Fruit fly (Drosophila melanogaster): Measurements from ENCODE around the gene pum.

Gene pum

dm6 chr3R:9031797-9032418 is 205.6 kb downstream of the pum start (continued):
- peak; percentile 86 for TF ChIP-seq CG43689 (GFP tag; IDR thresholded peaks at IDR 0.05)
- TF ChIP-seq CG17361 (GFP tag; IDR thresholded peaks at IDR 0.05), result peak; percentile 88
- peak; percentile 83 for TF ChIP-seq zfh2 (GFP tag; optimal IDR thresholded peaks at IDR 0.05)
- TF ChIP-seq insv (GFP tag; optimal IDR thresholded peaks at IDR 0.05), result peak in 1 of 2 experiments; percentile 3
- peak; percentile 89 for TF ChIP-seq CG12391 (tag; optimal IDR thresholded peaks at IDR 0.05)
- peak; percentile 85 for TF ChIP-seq gcm2 (GFP tag; optimal IDR thresholded peaks at IDR 0.05)
- TF ChIP-seq CG32767 (GFP tag; IDR thresholded peaks at IDR 0.05), result peak; percentile 90
- peak; percentile 74 for TF ChIP-seq btn (GFP tag; optimal IDR thresholded peaks at IDR 0.05)
- TF ChIP-seq abd-A (tag; optimal IDR thresholded peaks at IDR 0.05), result no peak
- TF ChIP-seq CG8478 (optimal IDR thresholded peaks at IDR 0.05), result no peak
- peak; percentile 63 for TF ChIP-seq CG13624 (GFP tag; optimal IDR thresholded peaks at IDR 0.05)
- peak; percentile 44 for TF ChIP-seq en (GFP tag; optimal IDR thresholded peaks at IDR 0.05)
- peak; percentile 49 for TF ChIP-seq CG1792 (GFP tag; optimal IDR thresholded peaks at IDR 0.05)
- peak; percentile 52 for TF ChIP-seq Jarid2 (GFP tag; optimal IDR thresholded peaks at IDR 0.05)
- peak; percentile 83 for TF ChIP-seq tup (GFP tag; optimal IDR thresholded peaks at IDR 0.05)
- TF ChIP-seq CrebB (tag; optimal IDR thresholded peaks at IDR 0.05), result peak; percentile 74
- peak; percentile 46 for TF ChIP-seq Lhr (GFP tag; optimal IDR thresholded peaks at IDR 0.05)
- peak; percentile 61 for TF ChIP-seq schlank (tag; optimal IDR thresholded peaks at IDR 0.05)
- TF ChIP-seq HmgD (GFP tag; optimal IDR thresholded peaks at IDR 0.05), result peak; percentile 72
- peak; percentile 77 for TF ChIP-seq kay (GFP tag; optimal IDR thresholded peaks at IDR 0.05)
- TF ChIP-seq CG11696 (GFP tag; IDR thresholded peaks at IDR 0.05), result peak; percentile 98
- no peak for TF ChIP-seq Sin3A (optimal IDR thresholded peaks at IDR 0.05)
- peak; percentile 69; the same call in 2 of the 3 replicates for TF ChIP-seq CG11560 (tag; IDR thresholded peaks at IDR 0.05)
- TF ChIP-seq gcm (GFP tag; optimal IDR thresholded peaks at IDR 0.05), result peak; percentile 68
- TF ChIP-seq eyg (GFP tag; optimal IDR thresholded peaks at IDR 0.05), result peak; percentile 74
- peak; percentile 98 for TF ChIP-seq tgo (GFP tag; IDR thresholded peaks at IDR 0.05)
- peak; percentile 81 for TF ChIP-seq gsb (GFP tag; IDR thresholded peaks at IDR 0.05)
- peak; percentile 30 for TF ChIP-seq Nf-YC (tag; optimal IDR thresholded peaks at IDR 0.05)
- TF ChIP-seq CG2129 (GFP tag; IDR thresholded peaks at IDR 0.05; ENCODE audit: partially characterized antibody), result no peak
- TF ChIP-seq Sox100B (GFP tag; optimal IDR thresholded peaks at IDR 0.05), result peak; percentile 87
- no peak for TF ChIP-seq trh (GFP tag; optimal IDR thresholded peaks at IDR 0.05)
- no peak for TF ChIP-seq CG42726 (GFP tag; IDR thresholded peaks at IDR 0.05; ENCODE audit: partially characterized antibody)
- peak; percentile 68 for TF ChIP-seq CG13123 (GFP tag; optimal IDR thresholded peaks at IDR 0.05)
- no peak for TF ChIP-seq CG7745 (tag; optimal IDR thresholded peaks at IDR 0.05)
- peak in 1 of 2 experiments; percentile 68 for TF ChIP-seq Eip74EF (GFP tag; optimal IDR thresholded peaks at IDR 0.05)
- peak; percentile 86 for TF ChIP-seq CG12219 (GFP tag; optimal IDR thresholded peaks at IDR 0.05)
- peak; percentile 42 for TF ChIP-seq CG10565 (GFP tag; optimal IDR thresholded peaks at IDR 0.05)
- peak; percentile 85 for TF ChIP-seq salm (tag; optimal IDR thresholded peaks at IDR 0.05)
- peak; percentile 95 for TF ChIP-seq slbo (GFP tag; IDR thresholded peaks at IDR 0.05)
- peak; percentile 83 for TF ChIP-seq CG8388 (GFP tag; optimal IDR thresholded peaks at IDR 0.05)
- TF ChIP-seq CG34422 (GFP tag; IDR thresholded peaks at IDR 0.05), result peak; percentile 91
- peak; percentile 87 for TF ChIP-seq CG2678 (tag; optimal IDR thresholded peaks at IDR 0.05)
- TF ChIP-seq yki (optimal IDR thresholded peaks at IDR 0.05), result no peak
- peak; percentile 68 for TF ChIP-seq crc (GFP tag; optimal IDR thresholded peaks at IDR 0.05)
- TF ChIP-seq ATbp (GFP tag; optimal IDR thresholded peaks at IDR 0.05), result peak; percentile 92
- peak; percentile 58 for TF ChIP-seq slp2 (GFP tag; optimal IDR thresholded peaks at IDR 0.05)
- TF ChIP-seq CG14860 (GFP tag; IDR thresholded peaks at IDR 0.05; ENCODE audit: partially characterized antibody), result no peak
- TF ChIP-seq lbe (GFP tag; optimal IDR thresholded peaks at IDR 0.05), result peak; percentile 92
- TF ChIP-seq CG6683 (GFP tag; optimal IDR thresholded peaks at IDR 0.05), result peak; percentile 73
- TF ChIP-seq HmgZ (tag; optimal IDR thresholded peaks at IDR 0.05), result peak; percentile 85
